Worm (Caenorhabditis elegans) whole organism, late embryonic: Measurements from ENCODE around the gene F58A4.2.

ENCODE experiments used
- ama-1 ChIP-seq: fragments of 150-350 bp; optimal IDR thresholded peaks from 2 replicates; lab custom pipeline; 2014
- ceh-19 ChIP-seq: fragments of 200-800 bp; sonication (Bioruptor generic); optimal IDR thresholded peaks from 2 replicates; lab custom pipeline; 2018; ENCODE audit warnings: mild to moderate bottlenecking, missing genetic modification characterization, missing compliant biosample characterization
- ceh-2 ChIP-seq: sonication (generic microtip); optimal IDR thresholded peaks from 2 replicates; lab custom pipeline; 2016; ENCODE audit warnings: missing genotype, missing genetic modification characterization, missing compliant biosample characterization
- ceh-31 ChIP-seq: sonication (generic microtip); optimal IDR thresholded peaks from 2 replicates; lab custom pipeline; 2016; ENCODE audit warnings: missing genetic modification characterization, missing compliant biosample characterization
- dmd-4 ChIP-seq: sonication (generic microtip); optimal IDR thresholded peaks from 2 replicates; lab custom pipeline; 2016; ENCODE audit warnings: borderline replicate concordance, missing genetic modification characterization, missing compliant biosample characterization
- lim-6 ChIP-seq: sonication (generic microtip); optimal IDR thresholded peaks from 2 replicates; lab custom pipeline; 2016; ENCODE audit warnings: missing genetic modification characterization, missing compliant biosample characterization
- npax-4 ChIP-seq: sonication (generic microtip); optimal IDR thresholded peaks from 2 replicates; lab custom pipeline; 2016; ENCODE audit warnings: missing genetic modification characterization, missing compliant biosample characterization
- syd-9 ChIP-seq: sonication (generic microtip); optimal IDR thresholded peaks from 2 replicates; lab custom pipeline; 2016; ENCODE audit warnings: mild to moderate bottlenecking, missing genetic modification characterization, moderate library complexity, missing compliant biosample characterization
- ttx-3 ChIP-seq: sonication (generic microtip); optimal IDR thresholded peaks from 2 replicates; lab custom pipeline; 2016; ENCODE audit warnings: missing genetic modification reagents, missing genetic modification characterization, missing compliant biosample characterization
- ztf-16 ChIP-seq: sonication (generic microtip); optimal IDR thresholded peaks from 2 replicates; lab custom pipeline; 2017; ENCODE audit warnings: missing genetic modification characterization, missing compliant biosample characterization

The F58A4.2 gene

DNA sequence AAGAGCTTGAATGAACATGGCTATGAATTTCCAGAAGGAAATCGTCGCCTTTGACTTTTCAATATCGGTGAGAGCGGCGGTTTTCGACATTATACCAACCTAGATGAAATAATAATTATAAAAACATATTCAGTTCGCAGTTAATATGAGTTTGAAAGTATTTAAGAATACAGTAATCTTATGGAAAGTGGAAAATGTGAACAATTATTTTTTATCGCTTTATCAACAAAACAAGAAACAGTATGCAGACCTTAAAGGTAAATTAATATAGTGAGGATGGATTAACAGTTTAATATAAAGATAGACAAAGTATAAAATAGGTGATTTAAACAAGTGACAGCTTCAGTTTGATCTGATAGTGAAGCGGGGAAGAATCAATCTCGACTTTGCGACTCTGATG is 42.1 kb downstream of the F58A4.2 start, which contains the start of gene C48B4.6:
TSS of gene C48B4.6 (minus strand) at position 101 of the 400 bp plus-strand sequence.
- TF ChIP-seq dmd-4 (tag; lab: Kevin White, UChicago), result no peak
- TF ChIP-seq lim-6, result no peak

- TF ChIP-seq ceh-2, result no peak
- no peak for TF ChIP-seq syd-9
- no peak for TF ChIP-seq ceh-19
- no peak for TF ChIP-seq ztf-16 (tag; lab: Kevin White, UChicago)
- TF ChIP-seq ama-1, result no peak
- no peak for TF ChIP-seq lim-6
- no peak for TF ChIP-seq ceh-31
- no peak for TF ChIP-seq npax-4 (tag; lab: Kevin White, UChicago)
- TF ChIP-seq ttx-3 (tag; lab: Kevin White, UChicago), result no peak
Measured at ce11 chrIII:9556300-9556699, 44.2 kb downstream of the F58A4.2 start, which contains the start of gene ZK1098.11. TSS of gene ZK1098.11 (plus strand) at chrIII:9556600.
